Fruit fly (Drosophila melanogaster): ENCODE measurements around the gene CG9917.

CG9917 gene

DNA sequence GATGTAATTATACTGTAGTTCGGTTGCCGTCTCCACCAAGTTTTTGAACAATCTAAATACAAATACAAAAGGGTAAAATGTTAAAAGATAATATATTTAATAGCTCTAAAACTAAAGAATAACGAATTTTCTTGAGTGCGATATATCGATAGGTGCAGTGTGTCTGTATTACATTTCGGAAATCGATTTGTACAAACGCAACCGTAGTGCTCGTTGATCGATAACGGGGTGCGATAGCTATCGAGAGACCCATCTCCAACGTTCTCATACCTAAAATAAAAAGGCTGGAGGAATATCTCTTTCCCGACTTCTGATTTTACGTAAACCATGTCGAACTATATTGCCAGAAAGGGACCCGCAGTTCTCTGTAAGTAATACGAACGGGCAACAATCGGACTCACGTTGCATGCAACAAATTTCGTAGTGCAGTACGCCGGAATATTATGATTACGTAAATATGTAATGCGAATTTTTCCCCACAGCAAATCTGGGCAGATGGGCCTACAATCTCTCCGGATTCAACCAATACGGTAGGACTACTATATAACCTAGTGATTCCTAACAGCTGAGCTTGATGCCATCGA lies 36.9 kb downstream of the CG9917 start, which contains the start of gene UQCR-14 (continued):
- no peak for TF ChIP-seq Hand (GFP tag; optimal IDR thresholded peaks at IDR 0.05)
- no peak for TF ChIP-seq sens-2 (GFP tag; IDR thresholded peaks at IDR 0.05)
- peak; percentile 21; the same call in 1 of the 3 replicates for TF ChIP-seq CG2199 (GFP tag; IDR thresholded peaks at IDR 0.05)
- no peak for TF ChIP-seq tgo (GFP tag; IDR thresholded peaks at IDR 0.05)
- TF ChIP-seq CG12104 (GFP tag; optimal IDR thresholded peaks at IDR 0.05): no peak
- TF ChIP-seq Hr3 (GFP tag; optimal IDR thresholded peaks at IDR 0.05): no peak
- no peak for TF ChIP-seq CG3065 (GFP tag; optimal IDR thresholded peaks at IDR 0.05)
- TF ChIP-seq stc (GFP tag; IDR thresholded peaks at IDR 0.05): no peak
- peak; percentile 96 for TF ChIP-seq CG7963 (GFP tag; IDR thresholded peaks at IDR 0.05; ENCODE audit: partially characterized antibody)
- TF ChIP-seq CG4404 (GFP tag; IDR thresholded peaks at IDR 0.05): no peak
- peak; percentile 19 for TF ChIP-seq CG33213 (GFP tag; optimal IDR thresholded peaks at IDR 0.05)
- no peak for TF ChIP-seq kay (GFP tag; optimal IDR thresholded peaks at IDR 0.05)
- TF ChIP-seq CG17328 (GFP tag; IDR thresholded peaks at IDR 0.05): no peak
- no peak for TF ChIP-seq Aef1 (GFP tag; IDR thresholded peaks at IDR 0.05)
- TF ChIP-seq Med (GFP tag): peak; percentile 89
- no peak for TF ChIP-seq CG13624 (GFP tag; optimal IDR thresholded peaks at IDR 0.05)
- no peak for TF ChIP-seq z (GFP tag; IDR thresholded peaks at IDR 0.05)
- TF ChIP-seq sqz (GFP tag; optimal IDR thresholded peaks at IDR 0.05): no peak
- TF ChIP-seq Adf1 (GFP tag; IDR thresholded peaks at IDR 0.05): peak; percentile 34; the same call in 1 of the 2 replicates
- TF ChIP-seq Hmr (GFP tag; optimal IDR thresholded peaks at IDR 0.05): peak; percentile 64
- no peak for TF ChIP-seq CG16815 (GFP tag; optimal IDR thresholded peaks at IDR 0.05)
- no peak for TF ChIP-seq Nf-YB (GFP tag; optimal IDR thresholded peaks at IDR 0.05)
- TF ChIP-seq CG30403 (GFP tag; optimal IDR thresholded peaks at IDR 0.05): peak; percentile 24
- TF ChIP-seq caup (GFP tag; optimal IDR thresholded peaks at IDR 0.05; ENCODE audit: severe bottlenecking): peak; percentile 17
- no peak for TF ChIP-seq dm (GFP tag; optimal IDR thresholded peaks at IDR 0.05)
- TF ChIP-seq CG7928 (GFP tag; optimal IDR thresholded peaks at IDR 0.05): peak; percentile 17
- TF ChIP-seq CG13894 (tag; optimal IDR thresholded peaks at IDR 0.05): peak; percentile 53
- TF ChIP-seq fd64A (GFP tag; optimal IDR thresholded peaks at IDR 0.05): no peak
- no peak for TF ChIP-seq CG12236 (GFP tag; optimal IDR thresholded peaks at IDR 0.05)
- TF ChIP-seq Hmx (GFP tag; optimal IDR thresholded peaks at IDR 0.05): no peak
- no peak for TF ChIP-seq CG7839 (tag; optimal IDR thresholded peaks at IDR 0.05)
- TF ChIP-seq MTF-1 (GFP tag; optimal IDR thresholded peaks at IDR 0.05; ENCODE audit: borderline replicate concordance): no peak
- TF ChIP-seq NK7.1 (GFP tag; optimal IDR thresholded peaks at IDR 0.05): no peak
- TF ChIP-seq disco-r (GFP tag; optimal IDR thresholded peaks at IDR 0.05): no peak
- no peak for TF ChIP-seq pnt (GFP tag; optimal IDR thresholded peaks at IDR 0.05)
- TF ChIP-seq Hey (tag; optimal IDR thresholded peaks at IDR 0.05): no peak
- no peak for TF ChIP-seq jigr1 (GFP tag; IDR thresholded peaks at IDR 0.05)
- TF ChIP-seq fd96Cb (tag; optimal IDR thresholded peaks at IDR 0.05): no peak
- TF ChIP-seq ato (GFP tag; IDR thresholded peaks at IDR 0.05; ENCODE audit: partially characterized antibody): peak; percentile 96

DNA sequence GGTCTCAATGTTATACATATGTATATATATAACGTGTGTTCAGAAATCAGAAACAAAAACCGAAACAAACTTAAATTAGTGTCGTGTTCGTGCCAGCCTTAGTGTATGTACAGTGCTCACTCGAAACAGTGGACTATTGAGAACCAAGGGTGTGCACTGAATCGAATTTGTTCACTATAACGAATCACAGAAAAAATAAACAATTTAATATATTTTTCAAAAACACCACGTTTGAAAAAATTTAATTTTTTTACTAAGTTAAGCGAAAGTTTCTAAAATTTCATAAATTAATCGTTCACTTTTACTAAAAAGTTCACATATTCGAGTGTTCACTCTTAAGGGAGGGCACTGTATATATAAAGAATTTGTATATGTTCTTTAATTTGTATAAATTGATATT lies 37.8 kb downstream of the CG9917 start:
- no peak for TF ChIP-seq CG14014 (GFP tag; IDR thresholded peaks at IDR 0.05)
- no peak for TF ChIP-seq Antp (GFP tag; optimal IDR thresholded peaks at IDR 0.05)
- TF ChIP-seq CG5180 (GFP tag; optimal IDR thresholded peaks at IDR 0.05): no peak
- TF ChIP-seq knrl (GFP tag; IDR thresholded peaks at IDR 0.05; ENCODE audit: partially characterized antibody): no peak
- TF ChIP-seq Fer3 (tag; optimal IDR thresholded peaks at IDR 0.05): peak; percentile 38
- no peak for TF ChIP-seq nmo (GFP tag; optimal IDR thresholded peaks at IDR 0.05)
- no peak for TF ChIP-seq CG8765 (GFP tag; IDR thresholded peaks at IDR 0.05)
- no peak for TF ChIP-seq CG14441 (GFP tag; IDR thresholded peaks at IDR 0.05)
- no peak for TF ChIP-seq ERR (GFP tag; optimal IDR thresholded peaks at IDR 0.05)
- TF ChIP-seq Elba2 (GFP tag; optimal IDR thresholded peaks at IDR 0.05): no peak
- TF ChIP-seq H15 (GFP tag; IDR thresholded peaks at IDR 0.05): no peak
- TF ChIP-seq CG13424 (tag; optimal IDR thresholded peaks at IDR 0.05): peak; percentile 37
- TF ChIP-seq Aef1 (GFP tag; IDR thresholded peaks at IDR 0.05): no peak
- no peak for TF ChIP-seq danr (GFP tag; IDR thresholded peaks at IDR 0.05)
- TF ChIP-seq fd102C (GFP tag; optimal IDR thresholded peaks at IDR 0.05): no peak
- TF ChIP-seq CG7963 (GFP tag; IDR thresholded peaks at IDR 0.05; ENCODE audit: partially characterized antibody): no peak
